Worm (Caenorhabditis elegans): Measurements from ENCODE around the gene nhr-235.

DNA sequence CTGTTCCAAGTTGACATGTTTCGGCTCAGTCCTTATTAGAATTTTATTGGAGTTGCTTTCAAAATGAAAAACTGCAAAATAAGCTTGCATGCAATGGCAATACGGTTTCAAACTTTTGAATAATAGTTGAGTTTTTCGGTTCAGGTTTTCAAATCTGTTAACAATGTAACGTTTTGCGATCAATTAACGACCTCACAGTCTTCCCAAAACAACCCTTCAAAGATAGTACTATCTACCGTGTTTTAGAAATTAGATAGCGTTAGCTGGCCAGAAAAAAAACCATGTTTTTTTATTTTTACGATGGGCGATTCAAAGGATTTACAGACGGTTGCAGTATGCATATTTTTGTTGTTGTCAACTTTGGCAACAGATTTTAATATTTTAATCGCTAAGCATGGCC is 9.6 kb upstream of the nhr-235 start, which contains the start of gene Y38E10A.34:
- no peak for TF ChIP-seq tra-4 (tag; optimal IDR thresholded peaks at IDR 0.05)
- no peak for TF ChIP-seq pes-1 (GFP tag; IDR thresholded peaks at IDR 0.05)
- TF ChIP-seq ama-1 (optimal IDR thresholded peaks at IDR 0.05), result no peak
- TF ChIP-seq tbx-11 (GFP tag; IDR thresholded peaks at IDR 0.05), result no peak
- TF ChIP-seq ets-7 (tag; optimal IDR thresholded peaks at IDR 0.05), result no peak
- TF ChIP-seq hmg-4 (GFP tag; optimal IDR thresholded peaks at IDR 0.05), result no peak
- no peak for TF ChIP-seq hnd-1 (tag; optimal IDR thresholded peaks at IDR 0.05)
- TF ChIP-seq hmbx-1 (tag; optimal IDR thresholded peaks at IDR 0.05), result no peak
- TF ChIP-seq ceh-13 (GFP tag; optimal IDR thresholded peaks at IDR 0.05), result no peak
- no peak for TF ChIP-seq scrt-1 (GFP tag; IDR thresholded peaks at IDR 0.05)

All from whole organism, early embryonic.